Worm (Caenorhabditis elegans) whole organism, young adult: ENCODE data around the gene wago-4.

ENCODE experiments used
- D2030.7 ChIP-seq: fragments of 200-800 bp; sonication (Bioruptor generic); IDR thresholded peaks from 2 replicates; pipeline ENCODE4 v1.3.6; 2022; ENCODE audit warnings: missing genetic modification reagents, missing genetic modification characterization, missing compliant biosample characterization
- F10E7.11 ChIP-seq: sonication (generic microtip); optimal IDR thresholded peaks from 2 replicates; lab custom pipeline; 2017; ENCODE audit warnings: mild to moderate bottlenecking, missing genetic modification characterization, moderate library complexity, missing compliant biosample characterization
- F22D6.2 ChIP-seq: sonication (generic microtip); optimal IDR thresholded peaks from 2 replicates; lab custom pipeline; 2016; ENCODE audit warnings: mild to moderate bottlenecking, missing genetic modification characterization, missing compliant biosample characterization
- F33H1.4 ChIP-seq: fragments of 200-800 bp; sonication (Bioruptor generic); IDR thresholded peaks from 2 replicates; pipeline ENCODE4 v1.3.6; 2022; ENCODE audit warnings: missing genetic modification reagents, missing genetic modification characterization, missing compliant biosample characterization
- F39B2.1 ChIP-seq: fragments of 200-800 bp; sonication (Bioruptor generic); IDR thresholded peaks from 2 replicates; pipeline ENCODE4 v1.3.6; 2022; ENCODE audit warnings: missing genetic modification reagents, missing genetic modification characterization, missing compliant biosample characterization
- F49E8.2 ChIP-seq: sonication (generic microtip); optimal IDR thresholded peaks from 3 replicates; lab custom pipeline; 2017; ENCODE audit warnings: missing genetic modification characterization, mild to moderate bottlenecking, missing compliant biosample characterization, antibody characterized with exemption, moderate library complexity; ENCODE audit not compliant: insufficient read depth
- akir-1 ChIP-seq: fragments of 200-800 bp; sonication (Bioruptor generic); optimal IDR thresholded peaks from 2 replicates; lab custom pipeline; 2018; ENCODE audit warnings: mild to moderate bottlenecking, missing genetic modification characterization, moderate library complexity, missing compliant biosample characterization
- aptf-3 ChIP-seq: fragments of 200-800 bp; sonication (Bioruptor generic); IDR thresholded peaks from 2 replicates; pipeline ENCODE4 v1.3.6; 2022; ENCODE audit warnings: missing genetic modification characterization, missing compliant biosample characterization
- bed-1 ChIP-seq: fragments of 200-800 bp; sonication (Bioruptor generic); IDR thresholded peaks from 2 replicates; pipeline ENCODE4 v1.3.6; 2022; ENCODE audit warnings: missing genetic modification reagents, missing genetic modification characterization, missing compliant biosample characterization
- bed-2 ChIP-seq: fragments of 200-800 bp; sonication (Bioruptor generic); IDR thresholded peaks from 2 replicates; pipeline ENCODE4 v1.3.6; 2022; ENCODE audit warnings: missing genetic modification reagents, missing genetic modification characterization, missing compliant biosample characterization
- ceh-40 ChIP-seq: fragments of 200-800 bp; sonication (Bioruptor generic); IDR thresholded peaks from 2 replicates; pipeline ENCODE4 v1.3.6; 2022; ENCODE audit warnings: missing genetic modification characterization, missing compliant biosample characterization
- ceh-79 ChIP-seq: sonication (generic microtip); optimal IDR thresholded peaks from 2 replicates; lab custom pipeline; 2017; ENCODE audit warnings: mild to moderate bottlenecking, missing genetic modification characterization, missing compliant biosample characterization
- chd-7 ChIP-seq: sonication (generic microtip); optimal IDR thresholded peaks from 2 replicates; lab custom pipeline; 2016; ENCODE audit warnings: mild to moderate bottlenecking, missing genetic modification characterization, moderate library complexity, missing compliant biosample characterization
- dpff-1 ChIP-seq: sonication (generic microtip); optimal IDR thresholded peaks from 2 replicates; lab custom pipeline; 2017; ENCODE audit warnings: mild to moderate bottlenecking, missing genetic modification characterization, missing compliant biosample characterization
- efl-1 ChIP-seq: fragments of 150-350 bp; optimal IDR thresholded peaks from 2 replicates; lab custom pipeline; 2014; ENCODE audit warnings: missing biosample characterization, missing genetic modification reagents, missing genetic modification characterization
- gei-17 ChIP-seq: fragments of 200-800 bp; sonication (Bioruptor generic); optimal IDR thresholded peaks from 2 replicates; lab custom pipeline; 2018; ENCODE audit warnings: mild to moderate bottlenecking, missing genetic modification characterization, missing compliant biosample characterization
- him-1 ChIP-seq: sonication (generic microtip); optimal IDR thresholded peaks from 2 replicates; lab custom pipeline; 2016; ENCODE audit warnings: missing genotype, missing genetic modification reagents, missing genetic modification characterization, missing compliant biosample characterization
- hrde-1 ChIP-seq: sonication (generic microtip); optimal IDR thresholded peaks from 2 replicates; lab custom pipeline; 2016; ENCODE audit warnings: missing genetic modification characterization, mild to moderate bottlenecking, missing compliant biosample characterization, moderate library complexity, missing genotype, missing genetic modification reagents, borderline replicate concordance
- lin-40 ChIP-seq: sonication (generic microtip); optimal IDR thresholded peaks from 2 replicates; lab custom pipeline; 2016; ENCODE audit warnings: missing genetic modification characterization, mild to moderate bottlenecking, missing compliant biosample characterization, missing genotype, missing genetic modification reagents
- lin-54 ChIP-seq: fragments of 200-800 bp; sonication (Bioruptor generic); optimal IDR thresholded peaks from 2 replicates; lab custom pipeline; 2018; ENCODE audit warnings: mild to moderate bottlenecking, missing genetic modification characterization, missing compliant biosample characterization
- madf-3 ChIP-seq: fragments of 200-800 bp; sonication (Bioruptor generic); IDR thresholded peaks from 2 replicates; pipeline ENCODE4 v1.3.6; 2022; ENCODE audit warnings: missing genetic modification reagents, missing genetic modification characterization, missing compliant biosample characterization
- madf-6 ChIP-seq: fragments of 200-800 bp; sonication (Bioruptor generic); IDR thresholded peaks from 2 replicates; pipeline ENCODE4 v1.3.6; 2022; ENCODE audit warnings: missing genetic modification reagents, missing genetic modification characterization, missing compliant biosample characterization
- mcd-1 ChIP-seq: fragments of 200-800 bp; sonication (Bioruptor generic); IDR thresholded peaks from 2 replicates; pipeline ENCODE4 v1.3.6; 2022; ENCODE audit warnings: missing genetic modification reagents, missing genetic modification characterization, missing compliant biosample characterization
- mel-28 ChIP-seq: sonication (generic microtip); optimal IDR thresholded peaks from 2 replicates; lab custom pipeline; 2016; ENCODE audit warnings: borderline replicate concordance, mild to moderate bottlenecking, missing genetic modification characterization, missing compliant biosample characterization
- mes-4 ChIP-seq: sonication (generic microtip); optimal IDR thresholded peaks from 2 replicates; lab custom pipeline; 2016; ENCODE audit warnings: missing genotype, missing genetic modification characterization, missing compliant biosample characterization
- mxl-1 ChIP-seq: sonication (generic microtip); optimal IDR thresholded peaks from 2 replicates; lab custom pipeline; 2016; ENCODE audit warnings: missing genetic modification characterization, missing compliant biosample characterization
- nfya-1 ChIP-seq: sonication (generic microtip); optimal IDR thresholded peaks from 2 replicates; lab custom pipeline; 2017; ENCODE audit warnings: antibody characterized with exemption, missing compliant biosample characterization, missing genetic modification characterization, borderline replicate concordance; ENCODE audit not compliant: insufficient read depth
- nfyb-1 ChIP-seq: fragments of 200-800 bp; sonication (Bioruptor generic); IDR thresholded peaks from 2 replicates; pipeline ENCODE4 v1.3.6; 2022; ENCODE audit warnings: missing genetic modification reagents, missing genetic modification characterization, missing compliant biosample characterization
- nhr-120 ChIP-seq: fragments of 200-800 bp; sonication (Bioruptor generic); IDR thresholded peaks from 2 replicates; pipeline ENCODE4 v1.3.6; 2022; ENCODE audit warnings: missing genetic modification characterization, missing compliant biosample characterization
- nhr-90 ChIP-seq: sonication (generic microtip); optimal IDR thresholded peaks from 2 replicates; lab custom pipeline; 2016; ENCODE audit warnings: missing genotype, mild to moderate bottlenecking, missing genetic modification characterization, missing compliant biosample characterization
- pbrm-1 ChIP-seq: fragments of 200-800 bp; sonication (Bioruptor generic); IDR thresholded peaks from 2 replicates; pipeline ENCODE4 v1.3.6; 2022; ENCODE audit warnings: missing genetic modification reagents, missing genetic modification characterization, missing compliant biosample characterization
- rcor-1 ChIP-seq: fragments of 200-800 bp; sonication (Bioruptor generic); IDR thresholded peaks from 2 replicates; pipeline ENCODE4 v1.3.6; 2022; ENCODE audit warnings: missing genetic modification reagents, missing genetic modification characterization, missing compliant biosample characterization
- rec-8 ChIP-seq, 2 experiments: sonication (generic microtip); optimal IDR thresholded peaks; 2 replicates each; lab custom pipeline; 2016; ENCODE audit warnings: mild to moderate bottlenecking in 2 of 2, missing genetic modification characterization in 2 of 2, missing genetic modification reagents in 2 of 2, missing genotype in 2 of 2, missing biosample characterization in 1 of 2, missing compliant biosample characterization in 1 of 2, moderate library complexity in 1 of 2
- rpc-1 ChIP-seq, 2 experiments: fragments of 150-350 bp in 1 of 2; sonication (generic microtip) in 1 of 2; optimal IDR thresholded peaks; 2 replicates each; lab custom pipeline; 2014 to 2018; ENCODE audit warnings: missing biosample characterization in 1 of 2, missing genetic modification characterization in 1 of 2, missing genetic modification reagents in 1 of 2, missing genotype in 1 of 2
- snpc-1.3 ChIP-seq: sonication (generic microtip); optimal IDR thresholded peaks from 2 replicates; lab custom pipeline; 2017; ENCODE audit warnings: missing genetic modification characterization, mild to moderate bottlenecking, missing compliant biosample characterization, antibody characterized with exemption, moderate library complexity, missing genotype, missing genetic modification reagents; ENCODE audit not compliant: insufficient read depth
- snpc-4 ChIP-seq, 5 experiments: fragments of 150-350 bp in 1 of 5; sonication (generic microtip) in 4 of 5; optimal IDR thresholded peaks; 2 replicates each; lab custom pipeline; 2014 to 2018; ENCODE audit warnings: missing genetic modification characterization in 5 of 5, missing biosample characterization in 3 of 5, antibody characterized with exemption in 2 of 5, mild to moderate bottlenecking in 2 of 5, missing compliant biosample characterization in 2 of 5, missing genotype in 2 of 5, moderate library complexity in 2 of 5, missing genetic modification reagents in 1 of 5
- somi-1 ChIP-seq: fragments of 200-800 bp; sonication (Bioruptor generic); optimal IDR thresholded peaks from 2 replicates; lab custom pipeline; 2018; ENCODE audit warnings: mild to moderate bottlenecking, missing genetic modification characterization, missing compliant biosample characterization
- sptf-2 ChIP-seq: fragments of 200-800 bp; sonication (Bioruptor generic); optimal IDR thresholded peaks from 2 replicates; lab custom pipeline; 2018; ENCODE audit warnings: mild to moderate bottlenecking, missing genetic modification characterization, missing compliant biosample characterization
- tlf-1 ChIP-seq: fragments of 200-800 bp; sonication (Bioruptor generic); optimal IDR thresholded peaks from 2 replicates; lab custom pipeline; 2018; ENCODE audit warnings: mild to moderate bottlenecking, missing genetic modification characterization, missing compliant biosample characterization
- unc-130 ChIP-seq: sonication (generic microtip); optimal IDR thresholded peaks from 2 replicates; lab custom pipeline; 2016; ENCODE audit warnings: missing genetic modification reagents, missing genetic modification characterization, missing compliant biosample characterization
- xnd-1 ChIP-seq: sonication (generic microtip); optimal IDR thresholded peaks from 2 replicates; lab custom pipeline; 2016; ENCODE audit warnings: missing genotype, missing genetic modification reagents, missing genetic modification characterization, missing compliant biosample characterization
- ztf-22 ChIP-seq: fragments of 200-800 bp; sonication (Bioruptor generic); optimal IDR thresholded peaks from 2 replicates; lab custom pipeline; 2018; ENCODE audit warnings: mild to moderate bottlenecking, missing genetic modification characterization, moderate library complexity, missing compliant biosample characterization
- ztf-26 ChIP-seq: sonication (generic microtip); optimal IDR thresholded peaks from 2 replicates; lab custom pipeline; 2017; ENCODE audit warnings: missing genetic modification characterization, missing compliant biosample characterization

The wago-4 gene

ce11 chrII:12918960-12919553, at the start of gene wago-4, which contains the start of gene F58G1.2 (continued):
- TF ChIP-seq ztf-26 (tag; lab: Kevin White, UChicago) (no peak), F22D6.2 (tag; lab: Kevin White, UChicago) (no peak), xnd-1 (tag; lab: Kevin White, UChicago) (peak; percentile 71), akir-1 (GFP tag; lab: Kevin White, UChicago) (no peak), D2030.7 (GFP tag; lab: Robert Waterston, UW) (peak; percentile 86), dpff-1 (no peak), bed-1 (GFP tag; lab: Robert Waterston, UW) (no peak), F49E8.2 (tag; lab: Kevin White, UChicago) (peak; percentile 88), nfya-1 (no peak), gei-17 (no peak), mcd-1 (GFP tag; lab: Robert Waterston, UW) (peak; percentile 60), chd-7 (tag; lab: Kevin White, UChicago) (no peak), sptf-2 (GFP tag; lab: Kevin White, UChicago) (no peak), ceh-40 (GFP tag; lab: Robert Waterston, UW) (no peak), F39B2.1 (no peak), hrde-1 (tag; lab: Kevin White, UChicago) (no peak), lin-40 (tag; lab: Kevin White, UChicago) (no peak), somi-1 (GFP tag; lab: Kevin White, UChicago) (no peak), F10E7.11 (tag; lab: Kevin White, UChicago) (no peak), pbrm-1 (no peak), mes-4 (tag; lab: Kevin White, UChicago) (no peak), him-1 (no peak), nhr-120 (GFP tag; lab: Robert Waterston, UW) (no peak), aptf-3 (no peak), snpc-4 (GFP tag; optimal IDR thresholded peaks at IDR 0.05; lab: Kevin White, UChicago) (no peak), snpc-4 (tag; optimal IDR thresholded peaks at IDR 0.05; lab: Kevin White, UChicago) (peak in 3 of 4 experiments; percentile 26 to 50 (median 30)), nhr-90 (tag; lab: Kevin White, UChicago) (no peak), rcor-1 (GFP tag; lab: Robert Waterston, UW) (peak; percentile 51; the same call in 1 of the 2 replicates), efl-1 (peak; percentile 90)
- TF ChIP-seq, all 124 proteins: peak for 32

DNA sequence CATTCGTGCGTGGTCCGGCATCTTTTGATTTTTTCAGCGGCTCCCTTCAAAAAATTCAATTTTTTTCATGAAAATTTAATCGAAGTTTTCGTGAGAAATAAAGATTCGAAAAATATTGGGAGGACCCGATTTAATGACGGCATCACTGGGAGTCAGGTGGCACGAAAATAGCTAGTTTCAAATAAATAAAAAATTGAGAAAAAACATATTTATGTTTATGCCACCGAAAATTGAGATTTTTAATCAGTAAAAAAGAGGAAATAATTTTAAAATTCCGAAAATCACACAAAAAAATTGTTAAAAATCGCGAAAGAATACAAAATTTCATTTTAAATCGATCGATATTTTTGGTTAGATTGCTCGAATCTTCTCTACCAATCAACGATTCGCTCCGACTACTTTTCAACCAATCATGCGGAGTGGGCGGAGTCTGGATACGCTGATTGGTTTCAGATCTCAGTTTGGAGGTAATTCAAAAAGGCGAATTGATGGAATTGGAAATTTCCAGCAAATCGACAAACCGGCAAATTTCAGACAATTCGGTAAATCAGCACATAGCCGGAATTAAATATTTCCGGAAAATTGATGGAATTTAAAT, 41.2 kb upstream of the wago-4 start, which contains the start of gene gsy-1:
TSS of gene gsy-1 (minus strand) at position 51 of the 598 bp plus-strand sequence.
- TF ChIP-seq nfyb-1 (GFP tag; lab: Robert Waterston, UW) (0 out of 2 replicates have a peak, but pooled peaks have one; percentile 48), madf-6 (GFP tag; lab: Robert Waterston, UW) (0 out of 2 replicates have a peak, but pooled peaks have one; percentile 17), lin-54 (GFP tag; lab: Kevin White, UChicago) (no peak)

DNA sequence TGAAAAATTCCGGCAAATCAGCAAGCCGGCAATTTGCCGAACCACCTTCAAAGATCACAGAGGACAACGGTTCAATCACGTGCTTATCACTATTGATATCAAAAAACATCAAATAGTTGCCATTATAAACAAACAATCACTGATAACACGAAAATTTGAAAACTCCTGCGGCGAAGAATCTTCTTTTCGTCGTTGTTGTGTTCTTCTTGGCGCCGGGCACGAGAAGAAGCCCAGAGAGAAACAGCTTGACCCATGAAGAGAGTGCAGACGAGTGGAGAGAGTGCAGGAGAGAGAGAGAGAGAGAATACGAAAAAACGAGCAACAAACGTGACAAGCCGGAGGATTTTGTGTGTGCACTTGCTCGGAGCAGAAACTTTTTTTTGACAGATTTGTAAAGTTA, 40.7 kb upstream of the wago-4 start:
- TF ChIP-seq bed-2 (GFP tag; lab: Robert Waterston, UW) (no peak), sptf-2 (GFP tag; lab: Kevin White, UChicago) (no peak), F39B2.1 (no peak), rec-8 (tag; optimal IDR thresholded peaks at IDR 0.05; lab: Kevin White, UChicago) (no peak), unc-130 (GFP tag; lab: Kevin White, UChicago) (no peak), ztf-22 (GFP tag; lab: Kevin White, UChicago) (peak; percentile 66), madf-3 (GFP tag; lab: Robert Waterston, UW) (no peak), F33H1.4 (GFP tag; lab: Robert Waterston, UW) (no peak), mes-4 (tag; lab: Kevin White, UChicago) (no peak), rpc-1 (optimal IDR thresholded peaks at IDR 0.05; lab: Kevin White, UChicago) (no peak), rpc-1 (tag; optimal IDR thresholded peaks at IDR 0.05; lab: Kevin White, UChicago) (no peak), mxl-1 (tag; lab: Kevin White, UChicago) (peak; percentile 16), ceh-79 (tag; lab: Kevin White, UChicago) (no peak), tlf-1 (GFP tag; lab: Kevin White, UChicago) (peak; percentile 40), mel-28 (tag; lab: Kevin White, UChicago) (no peak), snpc-1.3 (tag; lab: Kevin White, UChicago) (no peak), rcor-1 (GFP tag; lab: Robert Waterston, UW) (no peak; the same call in 1 of the 2 replicates), somi-1 (GFP tag; lab: Kevin White, UChicago) (no peak)
